Fruit fly (Drosophila melanogaster) whole organism, pupa: ENCODE data around the gene AOX4.

Experiments used
- CG10348 ChIP-seq: fragments of 200-800 bp; sonication (Bioruptor generic); IDR thresholded peaks from 2 replicates; pipeline ENCODE4 v1.3.6; 2022; ENCODE audit warnings: missing biosample characterization, missing genetic modification characterization
- CG13204 ChIP-seq: fragments of 200-800 bp; sonication (Bioruptor generic); optimal IDR thresholded peaks from 2 replicates; lab custom pipeline; 2018; ENCODE audit warnings: missing biosample characterization, mild to moderate bottlenecking, missing genetic modification characterization, moderate library complexity
- CG14655 ChIP-seq: fragments of 200-800 bp; sonication (Bioruptor generic); optimal IDR thresholded peaks from 3 replicates; lab custom pipeline; 2017; ENCODE audit warnings: mild to moderate bottlenecking, missing biosample characterization, missing genetic modification reagents, missing genetic modification characterization
- CG15710 ChIP-seq: fragments of 200-800 bp; sonication (Bioruptor generic); optimal IDR thresholded peaks from 2 replicates; lab custom pipeline; 2018; ENCODE audit warnings: missing biosample characterization, mild to moderate bottlenecking, missing genetic modification characterization, moderate library complexity
- CG17806 ChIP-seq: fragments of 200-800 bp; sonication (Bioruptor generic); optimal IDR thresholded peaks from 2 replicates; lab custom pipeline; 2018; ENCODE audit warnings: missing biosample characterization, mild to moderate bottlenecking, missing genetic modification characterization, moderate library complexity
- CG4496 ChIP-seq: fragments of 200-800 bp; sonication (Bioruptor generic); IDR thresholded peaks from 3 replicates; pipeline ENCODE4 v1.3.6; 2022; ENCODE audit warnings: missing biosample characterization, missing genetic modification characterization
- CG8159 ChIP-seq: fragments of 200-800 bp; sonication (Bioruptor generic); optimal IDR thresholded peaks from 3 replicates; lab custom pipeline; 2018; ENCODE audit warnings: missing biosample characterization, mild to moderate bottlenecking, missing genetic modification characterization, moderate library complexity
- CG9948 ChIP-seq: fragments of 200-800 bp; sonication (Bioruptor generic); optimal IDR thresholded peaks from 2 replicates; lab custom pipeline; 2018; ENCODE audit warnings: missing biosample characterization, mild to moderate bottlenecking, missing genetic modification characterization, moderate library complexity
- EcR ChIP-seq: fragments of 200-800 bp; sonication (Bioruptor generic); optimal IDR thresholded peaks from 3 replicates; lab custom pipeline; 2019; ENCODE audit warnings: missing biosample characterization, missing genetic modification characterization, mild to moderate bottlenecking, moderate library complexity, missing genetic modification reagents
- Pif1A ChIP-seq: fragments of 200-800 bp; sonication (Bioruptor generic); optimal IDR thresholded peaks from 3 replicates; lab custom pipeline; 2016; ENCODE audit warnings: missing biosample characterization, missing genetic modification characterization
- Snoo ChIP-seq: fragments of 200-800 bp; sonication (Bioruptor generic); optimal IDR thresholded peaks from 3 replicates; lab custom pipeline; 2017; ENCODE audit warnings: missing biosample characterization, mild to moderate bottlenecking, missing genetic modification characterization, inconsistent platforms
- gl ChIP-seq: fragments of 200-800 bp; sonication (Bioruptor generic); optimal IDR thresholded peaks from 2 replicates; lab custom pipeline; 2018; ENCODE audit warnings: missing biosample characterization, mild to moderate bottlenecking, missing genetic modification characterization
- rn ChIP-seq: fragments of 200-800 bp; sonication (Bioruptor generic); IDR thresholded peaks from 2 replicates; pipeline ENCODE4 v1.3.6; 2022; ENCODE audit warnings: missing biosample characterization, missing genetic modification characterization

dm6 chr3R:15587491-15587890 is 34.9 kb upstream of the AOX4 start:
- TF ChIP-seq gl (tag; lab: Kevin White, UChicago), result no peak
- TF ChIP-seq CG8159 (tag; lab: Kevin White, UChicago), result no peak
- no peak for TF ChIP-seq EcR (GFP tag; lab: Kevin White, UChicago)
- no peak for TF ChIP-seq CG17806 (tag; lab: Kevin White, UChicago)
- TF ChIP-seq CG15710 (tag; lab: Kevin White, UChicago), result no peak
- TF ChIP-seq CG10348 (GFP tag; lab: Robert Waterston, UW), result no peak
- no peak for TF ChIP-seq CG13204 (GFP tag; lab: Kevin White, UChicago)
- no peak for TF ChIP-seq Pif1A (GFP tag; lab: Kevin White, UChicago)
- no peak for TF ChIP-seq rn (GFP tag; lab: Robert Waterston, UW)
- TF ChIP-seq CG4496 (GFP tag; lab: Robert Waterston, UW), result no peak
- TF ChIP-seq CG9948 (tag; lab: Kevin White, UChicago), result no peak
- no peak for TF ChIP-seq Snoo
- TF ChIP-seq CG14655 (GFP tag; lab: Kevin White, UChicago), result no peak
